Worm (Caenorhabditis elegans) whole organism, midembryonic: ENCODE measurements around the gene atl-1.

Source experiments
- flt-1 ChIP-seq: fragments of 200-800 bp; sonication (Bioruptor generic); IDR thresholded peaks from 2 replicates; pipeline ENCODE4 v1.3.6; 2022; ENCODE audit warnings: missing genetic modification characterization, missing compliant biosample characterization
- ref-1 ChIP-seq: fragments of 200-800 bp; sonication (Bioruptor generic); conservative IDR thresholded peaks from 2 replicates; pipeline ENCODE4 v1.3.6; 2022; ENCODE audit warnings: missing genetic modification reagents, missing genetic modification characterization, missing compliant biosample characterization
- ztf-29 ChIP-seq: fragments of 200-800 bp; sonication (Bioruptor generic); IDR thresholded peaks from 2 replicates; pipeline ENCODE4 v1.3.6; 2022; ENCODE audit warnings: missing genetic modification reagents, missing genetic modification characterization, missing compliant biosample characterization

ce11 chrV:9621437-9621836 lies 24.0 kb downstream of the atl-1 start:
- TF ChIP-seq flt-1 (no peak), ztf-29 (GFP tag; lab: Robert Waterston, UW) (no peak), ref-1 (GFP tag; lab: Robert Waterston, UW) (no peak)
